Fruit fly (Drosophila melanogaster) whole organism, embryonic: ENCODE data around the gene CG4133.

Experiments
- Antp ChIP-seq: fragments of 200-800 bp; sonication (Bioruptor generic); optimal IDR thresholded peaks from 3 replicates; lab custom pipeline; 2016; ENCODE audit warnings: missing biosample characterization, missing genetic modification characterization
- Asciz ChIP-seq: fragments of 200-800 bp; sonication (Bioruptor generic); optimal IDR thresholded peaks from 2 replicates; lab custom pipeline; 2017; ENCODE audit warnings: missing biosample characterization, mild to moderate bottlenecking, missing genetic modification characterization, missing genetic modification reagents
- BEAF-32 ChIP-seq: fragments of 200-800 bp; sonication (Bioruptor generic); optimal IDR thresholded peaks from 3 replicates; lab custom pipeline; 2017; ENCODE audit warnings: missing biosample characterization, missing genetic modification characterization, mild to moderate bottlenecking, moderate library complexity, missing genetic modification reagents
- CG10565 ChIP-seq: fragments of 200-800 bp; sonication (Bioruptor generic); optimal IDR thresholded peaks from 3 replicates; lab custom pipeline; 2016; ENCODE audit warnings: missing biosample characterization, mild to moderate bottlenecking, missing genetic modification characterization
- CG12071 ChIP-seq: fragments of 200-800 bp; sonication (Bioruptor generic); optimal IDR thresholded peaks from 3 replicates; lab custom pipeline; 2018; ENCODE audit warnings: missing biosample characterization, mild to moderate bottlenecking, missing genetic modification characterization
- CG12104 ChIP-seq: fragments of 200-800 bp; sonication (Bioruptor generic); optimal IDR thresholded peaks from 3 replicates; lab custom pipeline; 2016; ENCODE audit warnings: missing biosample characterization, missing genetic modification characterization
- CG12744 ChIP-seq: fragments of 200-800 bp; sonication (Bioruptor generic); optimal IDR thresholded peaks from 2 replicates; lab custom pipeline; 2016; ENCODE audit warnings: missing biosample characterization, missing genetic modification characterization
- CG15696 ChIP-seq: fragments of 200-800 bp; sonication (Bioruptor generic); optimal IDR thresholded peaks from 2 replicates; lab custom pipeline; 2019; ENCODE audit warnings: missing biosample characterization, mild to moderate bottlenecking, missing genetic modification characterization, moderate library complexity
- CG1603 ChIP-seq: fragments of 200-800 bp; sonication (Bioruptor generic); optimal IDR thresholded peaks from 2 replicates; lab custom pipeline; 2019; ENCODE audit warnings: missing biosample characterization, mild to moderate bottlenecking, missing genetic modification characterization, moderate library complexity
- CG18011 ChIP-seq: fragments of 200-800 bp; sonication (Bioruptor generic); optimal IDR thresholded peaks from 2 replicates; lab custom pipeline; 2017; ENCODE audit warnings: missing biosample characterization, missing genetic modification characterization, mild to moderate bottlenecking, moderate library complexity, missing genotype
- CG18476 ChIP-seq: fragments of 200-800 bp; sonication (Bioruptor generic); optimal IDR thresholded peaks from 2 replicates; lab custom pipeline; 2016; ENCODE audit warnings: missing biosample characterization, mild to moderate bottlenecking, missing genetic modification characterization
- CG2116 ChIP-seq: fragments of 200-800 bp; sonication (Bioruptor generic); optimal IDR thresholded peaks from 3 replicates; lab custom pipeline; 2018; ENCODE audit warnings: missing biosample characterization, mild to moderate bottlenecking, missing genetic modification characterization
- CG3065 ChIP-seq: fragments of 200-800 bp; sonication (Bioruptor generic); optimal IDR thresholded peaks from 2 replicates; lab custom pipeline; 2016; ENCODE audit warnings: missing biosample characterization, missing genetic modification characterization
- CG3995 ChIP-seq: fragments of 200-800 bp; sonication (Bioruptor generic); optimal IDR thresholded peaks from 3 replicates; lab custom pipeline; 2016; ENCODE audit warnings: missing biosample characterization, missing genetic modification characterization
- CG4617 ChIP-seq: fragments of 200-800 bp; sonication (Bioruptor generic); optimal IDR thresholded peaks from 3 replicates; lab custom pipeline; 2016; ENCODE audit warnings: missing biosample characterization, missing genetic modification characterization, borderline replicate concordance
- CG8478 ChIP-seq: fragments of >200 bp; optimal IDR thresholded peaks from 2 replicates; lab custom pipeline; 2018
- CG9797 ChIP-seq: fragments of 200-800 bp; sonication (Bioruptor generic); optimal IDR thresholded peaks from 3 replicates; lab custom pipeline; 2018; ENCODE audit warnings: missing biosample characterization, mild to moderate bottlenecking, missing genetic modification characterization
- CrebB ChIP-seq: fragments of 200-800 bp; sonication (Bioruptor generic); optimal IDR thresholded peaks from 3 replicates; lab custom pipeline; 2018; ENCODE audit warnings: missing biosample characterization, mild to moderate bottlenecking, missing genetic modification characterization
- D19A ChIP-seq: fragments of 200-800 bp; optimal IDR thresholded peaks from 3 replicates; lab custom pipeline; 2019; ENCODE audit warnings: missing biosample characterization, mild to moderate bottlenecking, missing genetic modification characterization, moderate library complexity
- Dip3 ChIP-seq: fragments of 200-800 bp; sonication (Bioruptor generic); optimal IDR thresholded peaks from 3 replicates; lab custom pipeline; 2016; ENCODE audit warnings: missing biosample characterization, missing genetic modification characterization
- Ets97D ChIP-seq: fragments of 200-800 bp; sonication (Bioruptor generic); optimal IDR thresholded peaks from 3 replicates; lab custom pipeline; 2016; ENCODE audit warnings: missing biosample characterization, missing genetic modification characterization
- Fer3 ChIP-seq: fragments of 200-800 bp; sonication (Bioruptor generic); optimal IDR thresholded peaks from 2 replicates; lab custom pipeline; 2018; ENCODE audit warnings: missing biosample characterization, mild to moderate bottlenecking, missing genetic modification characterization, moderate library complexity
- GATAe ChIP-seq: fragments of 200-800 bp; sonication (Bioruptor generic); conservative IDR thresholded peaks from 2 replicates; pipeline ENCODE4 v1.3.6; 2022; ENCODE audit warnings: missing biosample characterization, missing genetic modification characterization
- Gsc ChIP-seq: fragments of 200-800 bp; sonication (Bioruptor generic); IDR thresholded peaks from 2 replicates; pipeline ENCODE4 v1.3.6; 2022; ENCODE audit warnings: missing biosample characterization, missing genetic modification characterization
- Lim3 ChIP-seq: fragments of 200-800 bp; sonication (Bioruptor generic); IDR thresholded peaks from 2 replicates; pipeline ENCODE4 v1.3.6; 2022; ENCODE audit warnings: missing biosample characterization, missing genetic modification characterization
- PHDP ChIP-seq: fragments of 200-800 bp; sonication (Bioruptor generic); optimal IDR thresholded peaks from 3 replicates; lab custom pipeline; 2018; ENCODE audit warnings: missing biosample characterization, mild to moderate bottlenecking, missing genetic modification characterization, moderate library complexity
- Poxn ChIP-seq: fragments of 200-800 bp; sonication (Bioruptor generic); IDR thresholded peaks from 2 replicates; pipeline ENCODE4 v1.3.6; 2022; ENCODE audit warnings: missing biosample characterization, missing genetic modification characterization
- Stat92E ChIP-seq, 3 experiments: fragments of >200 bp in 2 of 3; fragments of 200-800 bp in 1 of 3; sonication (Bioruptor generic) in 1 of 3; optimal IDR thresholded peaks; 2 replicates each; lab custom pipeline; 2017 to 2019; ENCODE audit warnings: missing biosample characterization in 3 of 3, missing genetic modification characterization in 3 of 3, mild to moderate bottlenecking in 1 of 3, moderate library complexity in 1 of 3
- TFAM ChIP-seq: fragments of 200-800 bp; sonication (Bioruptor generic); optimal IDR thresholded peaks from 2 replicates; lab custom pipeline; 2017; ENCODE audit warnings: missing biosample characterization, missing genetic modification characterization, inconsistent platforms
- Trl ChIP-seq, 3 experiments: fragments of >200 bp in 2 of 3; fragments of 200-800 bp in 1 of 3; sonication (Bioruptor generic) in 1 of 3; optimal IDR thresholded peaks; 2 replicates in 1 of 3; 3 replicates in 2 of 3; lab custom pipeline; 2016 to 2017; ENCODE audit warnings: missing biosample characterization in 1 of 3, missing genetic modification characterization in 1 of 3
- YL-1 ChIP-seq: fragments of 200-800 bp; sonication (Bioruptor generic); optimal IDR thresholded peaks from 3 replicates; lab custom pipeline; 2017; ENCODE audit warnings: missing biosample characterization, mild to moderate bottlenecking, missing genetic modification characterization
- bsh ChIP-seq, 2 experiments: fragments of 200-800 bp; sonication (Bioruptor generic); optimal IDR thresholded peaks; 2 replicates each; lab custom pipeline; 2017 to 2018; ENCODE audit warnings: mild to moderate bottlenecking in 2 of 2, missing biosample characterization in 2 of 2, missing genetic modification characterization in 2 of 2, moderate library complexity in 1 of 2
- dimm ChIP-seq: fragments of 200-800 bp; sonication (Bioruptor generic); IDR thresholded peaks from 2 replicates; pipeline ENCODE4 v1.3.6; 2022; ENCODE audit warnings: missing biosample characterization, missing genetic modification characterization
- ems ChIP-seq: fragments of 200-800 bp; sonication (Bioruptor generic); optimal IDR thresholded peaks from 3 replicates; lab custom pipeline; 2016; ENCODE audit warnings: missing biosample characterization, missing genetic modification characterization
- eve ChIP-seq, 2 experiments: fragments of >200 bp; optimal IDR thresholded peaks; 2 replicates each; lab custom pipeline; 2017; ENCODE audit warnings: missing biosample characterization in 2 of 2, missing genetic modification characterization in 2 of 2
- her ChIP-seq: fragments of 200-800 bp; sonication (Bioruptor generic); optimal IDR thresholded peaks from 2 replicates; lab custom pipeline; 2016; ENCODE audit warnings: missing biosample characterization, missing genetic modification characterization
- hth ChIP-seq: fragments of >200 bp; optimal IDR thresholded peaks from 2 replicates; lab custom pipeline; 2017; ENCODE audit warnings: inconsistent platforms
- kay ChIP-seq: fragments of 200-800 bp; sonication (Bioruptor generic); optimal IDR thresholded peaks from 2 replicates; lab custom pipeline; 2016; ENCODE audit warnings: missing biosample characterization, missing genetic modification characterization
- lab ChIP-seq: fragments of 200-800 bp; sonication (Bioruptor generic); optimal IDR thresholded peaks from 3 replicates; lab custom pipeline; 2017; ENCODE audit warnings: missing biosample characterization, missing genetic modification characterization, mild to moderate bottlenecking, moderate library complexity, missing genetic modification reagents
- pb ChIP-seq: fragments of 200-800 bp; sonication (Bioruptor generic); optimal IDR thresholded peaks from 3 replicates; lab custom pipeline; 2016; ENCODE audit warnings: missing biosample characterization, missing genetic modification characterization
- pum ChIP-seq: fragments of 200-800 bp; sonication (Bioruptor generic); optimal IDR thresholded peaks from 2 replicates; lab custom pipeline; 2016; ENCODE audit warnings: missing biosample characterization, missing genetic modification characterization
- sens-2 ChIP-seq: fragments of 200-800 bp; sonication (Bioruptor generic); IDR thresholded peaks from 2 replicates; pipeline ENCODE4 v1.3.6; 2022; ENCODE audit warnings: missing biosample characterization, missing genetic modification characterization
- shn ChIP-seq: fragments of 200-800 bp; sonication (Bioruptor generic); optimal IDR thresholded peaks from 3 replicates; lab custom pipeline; 2016; ENCODE audit warnings: missing biosample characterization, missing genetic modification characterization
- sna ChIP-seq: fragments of 200-800 bp; sonication (Bioruptor generic); IDR thresholded peaks from 2 replicates; pipeline ENCODE4 v1.3.6; 2022; ENCODE audit warnings: missing biosample characterization, missing genetic modification characterization; ENCODE audit not compliant: partially characterized antibody
- stwl ChIP-seq: fragments of 200-800 bp; sonication (Bioruptor generic); optimal IDR thresholded peaks from 3 replicates; lab custom pipeline; 2018; ENCODE audit warnings: missing biosample characterization, mild to moderate bottlenecking, missing genetic modification characterization, moderate library complexity
- tio ChIP-seq: fragments of 200-800 bp; sonication (Bioruptor generic); optimal IDR thresholded peaks from 2 replicates; lab custom pipeline; 2017; ENCODE audit warnings: missing biosample characterization, missing genetic modification characterization, inconsistent platforms
- twi ChIP-seq: fragments of 200-800 bp; optimal IDR thresholded peaks from 2 replicates; lab custom pipeline; 2019; ENCODE audit warnings: missing biosample characterization, mild to moderate bottlenecking, missing genetic modification characterization, moderate library complexity
- tx ChIP-seq: fragments of 200-800 bp; sonication (Bioruptor generic); optimal IDR thresholded peaks from 2 replicates; lab custom pipeline; 2016; ENCODE audit warnings: missing biosample characterization, missing genetic modification characterization
- unpg ChIP-seq: fragments of 200-800 bp; sonication (Bioruptor generic); optimal IDR thresholded peaks from 3 replicates; lab custom pipeline; 2018; ENCODE audit warnings: missing biosample characterization, mild to moderate bottlenecking, missing genetic modification characterization, moderate library complexity

The CG4133 gene

DNA sequence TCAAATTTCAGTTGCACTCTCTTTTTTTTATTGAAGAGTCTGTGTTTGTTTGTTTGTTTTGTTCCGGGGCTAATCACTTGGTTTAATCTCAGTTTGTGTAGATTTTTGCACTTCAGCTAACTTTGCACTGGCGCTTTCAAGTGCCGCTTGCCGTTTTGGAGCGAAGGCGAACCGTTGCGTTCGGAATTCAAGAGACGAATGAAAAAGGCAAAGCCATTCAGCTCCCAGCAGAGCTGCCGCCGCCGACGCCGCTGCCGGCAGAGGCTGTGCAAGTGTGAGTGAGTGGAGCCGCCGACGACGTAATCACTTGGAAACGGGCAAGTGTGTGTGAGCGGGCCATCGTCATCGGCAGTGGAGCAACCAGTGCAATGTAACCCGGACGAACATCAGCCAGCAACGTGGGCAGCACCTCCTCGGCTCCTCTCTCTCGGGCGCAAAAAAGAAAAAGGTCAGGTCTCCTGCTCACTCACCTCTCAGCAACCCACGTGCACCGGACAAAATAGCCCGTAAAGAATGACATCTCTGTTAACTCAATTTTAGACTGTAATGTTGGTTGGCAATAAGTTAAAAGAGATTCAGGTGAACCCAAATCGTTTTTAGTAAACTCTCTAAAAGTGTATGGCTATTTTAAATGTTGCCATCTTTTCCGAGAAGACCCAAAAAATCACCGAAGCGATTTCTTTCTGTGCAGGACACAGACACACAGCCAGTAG, 24.3 kb downstream of the CG4133 start, which contains the start of gene cbt (continued):
- TF ChIP-seq CrebB (tag; lab: Kevin White, UChicago), result peak; percentile 96
- no peak for TF ChIP-seq Lim3 (GFP tag; lab: Robert Waterston, UW)
- peak; percentile 96 to 97 for TF ChIP-seq bsh (GFP tag; optimal IDR thresholded peaks at IDR 0.05; lab: Kevin White, UChicago)
- TF ChIP-seq tx (GFP tag; lab: Kevin White, UChicago), result peak; percentile 97
- TF ChIP-seq stwl, result peak; percentile 57
- TF ChIP-seq shn (GFP tag; lab: Kevin White, UChicago), result peak; percentile 99
- peak; percentile 94 for TF ChIP-seq CG3065 (GFP tag; lab: Kevin White, UChicago)
- TF ChIP-seq CG10565 (GFP tag; lab: Kevin White, UChicago), result peak; percentile 88
- TF ChIP-seq tio (GFP tag; lab: Kevin White, UChicago), result peak; percentile 96
- TF ChIP-seq pb (GFP tag; lab: Kevin White, UChicago), result peak; percentile 97
- peak; percentile 78 to 92 for TF ChIP-seq Trl (optimal IDR thresholded peaks at IDR 0.05; lab: Kevin White, UChicago)
- TF ChIP-seq Trl (GFP tag; optimal IDR thresholded peaks at IDR 0.05; lab: Kevin White, UChicago), result peak; percentile 98
- peak; percentile 98 for TF ChIP-seq ems
- peak; percentile 98 for TF ChIP-seq PHDP (tag; lab: Kevin White, UChicago)
- no peak for TF ChIP-seq CG8478 (lab: Kevin White, UChicago)
- peak; percentile 94 for TF ChIP-seq kay (GFP tag; lab: Kevin White, UChicago)
- peak; percentile 64 to 98 for TF ChIP-seq eve (GFP tag; optimal IDR thresholded peaks at IDR 0.05; lab: Kevin White, UChicago)
- peak; percentile 97 for TF ChIP-seq CG4617 (GFP tag; lab: Kevin White, UChicago)
- TF ChIP-seq pum (GFP tag; lab: Kevin White, UChicago), result peak; percentile 98
- TF ChIP-seq lab (GFP tag; lab: Kevin White, UChicago), result peak; percentile 98
- TF ChIP-seq sens-2, result no peak
- peak; percentile 75 for TF ChIP-seq CG3995
- TF ChIP-seq BEAF-32 (GFP tag; lab: Kevin White, UChicago), result no peak
- peak; percentile 97 for TF ChIP-seq Fer3
- TF ChIP-seq CG15696 (tag; lab: Kevin White, UChicago), result peak; percentile 92
- TF ChIP-seq CG2116 (GFP tag; lab: Kevin White, UChicago), result peak; percentile 77
- peak; percentile 87 for TF ChIP-seq CG18011 (GFP tag; lab: Kevin White, UChicago)
- no peak for TF ChIP-seq GATAe (GFP tag; lab: Robert Waterston, UW)
- peak; percentile 89 for TF ChIP-seq twi
- peak; percentile 95 for TF ChIP-seq CG12744 (GFP tag; lab: Kevin White, UChicago)
- peak; percentile 98 for TF ChIP-seq unpg (GFP tag; lab: Kevin White, UChicago)
- TF ChIP-seq Ets97D (GFP tag; lab: Kevin White, UChicago), result peak; percentile 87
- TF ChIP-seq CG9797, result peak; percentile 41
- TF ChIP-seq dimm, result no peak
- TF ChIP-seq TFAM, result peak; percentile 84
- peak in 1 of 3 experiments; percentile 87 for TF ChIP-seq Stat92E (GFP tag; optimal IDR thresholded peaks at IDR 0.05; lab: Kevin White, UChicago)
- peak; percentile 95 for TF ChIP-seq CG18476 (GFP tag; lab: Kevin White, UChicago)
- TF ChIP-seq CG12104 (GFP tag; lab: Kevin White, UChicago), result peak; percentile 94
- no peak for TF ChIP-seq Gsc (GFP tag; lab: Robert Waterston, UW)
- TF ChIP-seq Poxn (GFP tag; lab: Robert Waterston, UW), result no peak
- peak; percentile 97 for TF ChIP-seq CG12071 (GFP tag; lab: Kevin White, UChicago)
- TF ChIP-seq CG1603, result peak; percentile 98
- TF ChIP-seq YL-1 (GFP tag; lab: Kevin White, UChicago), result peak; percentile 75
- TF ChIP-seq Antp (GFP tag; lab: Kevin White, UChicago), result peak; percentile 99
- no peak for TF ChIP-seq sna (GFP tag; lab: Robert Waterston, UW)
- peak; percentile 94 for TF ChIP-seq D19A (tag; lab: Kevin White, UChicago)
- no peak for TF ChIP-seq hth (lab: Kevin White, UChicago)
- TF ChIP-seq Asciz (GFP tag; lab: Kevin White, UChicago), result peak; percentile 97
- TF ChIP-seq Dip3, result peak; percentile 97
- TF ChIP-seq her (GFP tag; lab: Kevin White, UChicago), result peak; percentile 97
